In genomic region chrX:18243376-18244272, dm6 we compare ENCODE assay signal across 4 fruit fly cellular contexts.
TF ChIP-seq lines count a peak whose summit lies in the region.

No protein-coding gene starts in this region.

- TF ChIP-seq CTCF in whole organism, embryonic (GFP tag; optimal IDR thresholded peaks at IDR 0.05; lab: Kevin White, UChicago): peak; percentile 37

TF ChIP-seq in whole organism, 6 proteins besides CTCF, POLR2A, EP300 and RAD21:
- TF ChIP-seq Dll (optimal IDR thresholded peaks at IDR 0.05; lab: Kevin White, UChicago) (peak; percentile 70), EcR (GFP tag; optimal IDR thresholded peaks at IDR 0.05; lab: Kevin White, UChicago) (no peak)

TF ChIP-seq in whole organism, embryonic, 481 proteins besides CTCF, POLR2A, EP300 and RAD21 (continues in another document):
- TF ChIP-seq Med (GFP tag; lab: Kevin White, UChicago) (peak; percentile 88), CG11398 (GFP tag; optimal IDR thresholded peaks at IDR 0.05; lab: Kevin White, UChicago) (no peak), CG12299 (tag; optimal IDR thresholded peaks at IDR 0.05; lab: Kevin White, UChicago) (no peak), run (tag; optimal IDR thresholded peaks at IDR 0.05; lab: Kevin White, UChicago) (no peak), Doc2 (GFP tag; IDR thresholded peaks at IDR 0.05; lab: Robert Waterston, UW) (no peak), CG4404 (GFP tag; IDR thresholded peaks at IDR 0.05; lab: Robert Waterston, UW) (no peak), corto (GFP tag; optimal IDR thresholded peaks at IDR 0.05; lab: Kevin White, UChicago) (no peak), CG11093 (GFP tag; IDR thresholded peaks at IDR 0.05; lab: Robert Waterston, UW) (no peak), slbo (GFP tag; IDR thresholded peaks at IDR 0.05; lab: Robert Waterston, UW) (no peak), so (GFP tag; IDR thresholded peaks at IDR 0.05; lab: Robert Waterston, UW) (no peak), HLHmδ (GFP tag; optimal IDR thresholded peaks at IDR 0.05; lab: Kevin White, UChicago) (no peak), chinmo (GFP tag; IDR thresholded peaks at IDR 0.05; lab: Robert Waterston, UW; ENCODE audit: partially characterized antibody) (0 out of 4 replicates have a peak, but pooled peaks have one; percentile 26), chn (GFP tag; optimal IDR thresholded peaks at IDR 0.05; lab: Kevin White, UChicago) (peak; percentile 31), Deaf1 (tag; optimal IDR thresholded peaks at IDR 0.05; lab: Kevin White, UChicago) (peak; percentile 91), CG17361 (GFP tag; IDR thresholded peaks at IDR 0.05; lab: Robert Waterston, UW) (no peak), emc (GFP tag; optimal IDR thresholded peaks at IDR 0.05; lab: Kevin White, UChicago) (no peak), CG32767 (GFP tag; IDR thresholded peaks at IDR 0.05; lab: Robert Waterston, UW) (no peak), MBD-R2 (GFP tag; IDR thresholded peaks at IDR 0.05; lab: Robert Waterston, UW) (no peak), crol (GFP tag; IDR thresholded peaks at IDR 0.05; lab: Robert Waterston, UW) (peak; percentile 41; the same call in 1 of the 2 replicates), z (GFP tag; IDR thresholded peaks at IDR 0.05; lab: Robert Waterston, UW) (peak; percentile 100), odd (GFP tag; optimal IDR thresholded peaks at IDR 0.05; lab: Kevin White, UChicago) (no peak), CG15514 (GFP tag; optimal IDR thresholded peaks at IDR 0.05; lab: Kevin White, UChicago) (no peak), CG10543 (GFP tag; optimal IDR thresholded peaks at IDR 0.05; lab: Kevin White, UChicago) (peak; percentile 64), HHEX (GFP tag; optimal IDR thresholded peaks at IDR 0.05; lab: Kevin White, UChicago) (no peak), hb (GFP tag; IDR thresholded peaks at IDR 0.05; lab: Robert Waterston, UW; ENCODE audit: partially characterized antibody) (no peak), MTF-1 (GFP tag; optimal IDR thresholded peaks at IDR 0.05; lab: Kevin White, UChicago; ENCODE audit: borderline replicate concordance) (no peak), inv (GFP tag; IDR thresholded peaks at IDR 0.05; lab: Robert Waterston, UW; ENCODE audit: partially characterized antibody) (no peak), disco-r (GFP tag; optimal IDR thresholded peaks at IDR 0.05; lab: Kevin White, UChicago) (no peak), Stat92E (GFP tag; optimal IDR thresholded peaks at IDR 0.05; lab: Kevin White, UChicago) (peak in 1 of 3 experiments; percentile 30), dan (GFP tag; IDR thresholded peaks at IDR 0.05; lab: Robert Waterston, UW) (no peak)

TF ChIP-seq in whole organism, prepupa, 60 proteins besides CTCF, POLR2A, EP300 and RAD21:
- TF ChIP-seq Blimp-1 (GFP tag; optimal IDR thresholded peaks at IDR 0.05; lab: Kevin White, UChicago) (no peak), svp (GFP tag; lab: Kevin White, UChicago) (peak; percentile 70), Eip78C (GFP tag; lab: Kevin White, UChicago) (peak; percentile 48)

TF ChIP-seq in whole organism, pupa, 21 proteins besides CTCF, POLR2A, EP300 and RAD21:
- TF ChIP-seq CG13204 (GFP tag; optimal IDR thresholded peaks at IDR 0.05; lab: Kevin White, UChicago): peak; percentile 53
- TF ChIP-seq CG10348 (GFP tag; IDR thresholded peaks at IDR 0.05; lab: Robert Waterston, UW): no peak
- no peak for TF ChIP-seq CG12605 (GFP tag; IDR thresholded peaks at IDR 0.05; lab: Robert Waterston, UW)
- TF ChIP-seq CG8159 (tag; optimal IDR thresholded peaks at IDR 0.05; lab: Kevin White, UChicago): no peak
- TF ChIP-seq CG32121 (GFP tag; IDR thresholded peaks at IDR 0.05; lab: Robert Waterston, UW): no peak
- TF ChIP-seq CG15710 (tag; optimal IDR thresholded peaks at IDR 0.05; lab: Kevin White, UChicago): no peak
- no peak for TF ChIP-seq gl (tag; optimal IDR thresholded peaks at IDR 0.05; lab: Kevin White, UChicago)
- no peak for TF ChIP-seq fd96Ca (GFP tag; IDR thresholded peaks at IDR 0.05; lab: Robert Waterston, UW)
- peak; percentile 42 for TF ChIP-seq EcR (GFP tag; optimal IDR thresholded peaks at IDR 0.05; lab: Kevin White, UChicago)
- TF ChIP-seq Pif1A (GFP tag; optimal IDR thresholded peaks at IDR 0.05; lab: Kevin White, UChicago): no peak
- TF ChIP-seq Pif1B (GFP tag; optimal IDR thresholded peaks at IDR 0.05; lab: Kevin White, UChicago): no peak
- TF ChIP-seq CG4496 (GFP tag; IDR thresholded peaks at IDR 0.05; lab: Robert Waterston, UW): peak; percentile 26; the same call in 1 of the 3 replicates
